Fruit fly (Drosophila melanogaster): ENCODE measurements around the gene CycT.
A peak's percentile ranks its signal among the peaks of the same experiment; 100 is the strongest.

DNA sequence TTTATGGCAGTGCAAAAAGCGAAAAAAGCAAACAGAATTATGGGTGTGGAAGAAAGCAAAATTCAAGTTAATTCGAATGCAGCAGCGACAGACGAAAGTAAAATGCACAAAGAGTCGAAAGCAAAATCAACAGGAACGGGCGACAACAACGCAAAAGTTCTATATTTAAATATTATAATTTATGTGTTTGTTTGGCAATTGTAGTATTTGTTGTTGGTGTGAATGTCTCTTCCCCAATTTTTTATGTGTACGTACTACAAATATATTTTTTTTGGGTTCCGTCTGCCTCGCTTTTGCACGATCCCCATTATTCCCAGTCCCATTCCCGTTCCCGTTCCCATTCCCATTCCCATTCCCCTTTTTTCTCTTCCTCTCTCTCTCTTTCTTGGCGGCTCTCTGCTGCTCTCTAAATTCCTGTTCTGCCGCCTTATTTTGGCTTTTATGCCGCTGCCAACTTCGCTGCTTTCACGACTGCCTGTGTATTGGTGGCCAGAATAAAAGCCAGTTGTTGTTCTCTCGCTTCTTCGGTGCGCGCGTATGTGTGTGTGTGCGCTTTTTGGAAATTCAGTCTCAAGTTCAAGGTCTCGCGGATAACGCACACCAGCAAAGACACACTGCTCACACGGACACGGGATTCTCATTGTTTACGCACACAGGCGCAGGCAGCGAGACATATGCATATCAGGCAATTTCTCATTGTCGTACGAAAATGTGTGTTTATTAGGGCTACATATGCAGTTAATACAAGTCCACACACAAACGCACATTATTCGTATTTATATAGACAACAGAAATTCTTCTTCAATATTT, 12.4 kb upstream of the CycT start:
- TF ChIP-seq nom (GFP tag; optimal IDR thresholded peaks at IDR 0.05) (peak; percentile 4), Kr (GFP tag; optimal IDR thresholded peaks at IDR 0.05) (no peak), CHES-1-like (GFP tag; optimal IDR thresholded peaks at IDR 0.05) (no peak), CG2875 (GFP tag; optimal IDR thresholded peaks at IDR 0.05) (no peak), CG13894 (tag; optimal IDR thresholded peaks at IDR 0.05) (no peak), CG30431 (GFP tag; optimal IDR thresholded peaks at IDR 0.05) (no peak), Spps (tag; optimal IDR thresholded peaks at IDR 0.05) (no peak), Meics (GFP tag; optimal IDR thresholded peaks at IDR 0.05) (no peak), psq (GFP tag; optimal IDR thresholded peaks at IDR 0.05) (no peak)
